Worm (Caenorhabditis elegans) whole organism, young adult: ENCODE results near the gene rml-4.

Experiments
- B0035.1 ChIP-seq: sonication (generic microtip); optimal IDR thresholded peaks from 2 replicates; lab custom pipeline; 2016; ENCODE audit warnings: missing genetic modification characterization, mild to moderate bottlenecking, missing compliant biosample characterization, missing genotype, missing genetic modification reagents
- C06A6.2 ChIP-seq: fragments of 200-800 bp; sonication (Bioruptor generic); conservative IDR thresholded peaks from 2 replicates; pipeline ENCODE4 v1.3.6; 2022; ENCODE audit warnings: missing genetic modification characterization, missing compliant biosample characterization
- D2030.7 ChIP-seq: fragments of 200-800 bp; sonication (Bioruptor generic); IDR thresholded peaks from 2 replicates; pipeline ENCODE4 v1.3.6; 2022; ENCODE audit warnings: missing genetic modification reagents, missing genetic modification characterization, missing compliant biosample characterization
- F10E7.11 ChIP-seq: sonication (generic microtip); optimal IDR thresholded peaks from 2 replicates; lab custom pipeline; 2017; ENCODE audit warnings: mild to moderate bottlenecking, missing genetic modification characterization, moderate library complexity, missing compliant biosample characterization
- F22D6.2 ChIP-seq: sonication (generic microtip); optimal IDR thresholded peaks from 2 replicates; lab custom pipeline; 2016; ENCODE audit warnings: mild to moderate bottlenecking, missing genetic modification characterization, missing compliant biosample characterization
- F52B5.7 ChIP-seq: sonication (generic microtip); optimal IDR thresholded peaks from 2 replicates; lab custom pipeline; 2016; ENCODE audit warnings: mild to moderate bottlenecking, missing genetic modification characterization, missing compliant biosample characterization
- F55B11.4 ChIP-seq: sonication (generic microtip); optimal IDR thresholded peaks from 2 replicates; lab custom pipeline; 2016; ENCODE audit warnings: missing compliant biosample characterization, missing genetic modification characterization, borderline replicate concordance; ENCODE audit not compliant: insufficient read depth
- F57C9.4 ChIP-seq: sonication (generic microtip); optimal IDR thresholded peaks from 2 replicates; lab custom pipeline; 2017; ENCODE audit warnings: mild to moderate bottlenecking, missing genetic modification characterization, missing compliant biosample characterization
- Y53F4B.3 ChIP-seq: fragments of 200-800 bp; sonication (Bioruptor generic); IDR thresholded peaks from 2 replicates; pipeline ENCODE4 v1.3.6; 2022; ENCODE audit warnings: missing genetic modification reagents, missing genetic modification characterization, missing compliant biosample characterization
- Y56A3A.18 ChIP-seq: fragments of 200-800 bp; sonication (Bioruptor generic); IDR thresholded peaks from 2 replicates; pipeline ENCODE4 v1.3.6; 2022; ENCODE audit warnings: missing genetic modification reagents, missing genetic modification characterization, missing compliant biosample characterization
- ZK185.1 ChIP-seq: sonication (generic microtip); optimal IDR thresholded peaks from 2 replicates; lab custom pipeline; 2016; ENCODE audit warnings: mild to moderate bottlenecking, missing genetic modification characterization, missing compliant biosample characterization; ENCODE audit not compliant: poor library complexity, severe bottlenecking
- attf-6 ChIP-seq: fragments of 200-800 bp; sonication (Bioruptor generic); IDR thresholded peaks from 2 replicates; pipeline ENCODE4 v1.3.6; 2022; ENCODE audit warnings: missing genetic modification reagents, missing genetic modification characterization, missing compliant biosample characterization
- ceh-27 ChIP-seq: fragments of 200-800 bp; sonication (Bioruptor generic); optimal IDR thresholded peaks from 2 replicates; lab custom pipeline; 2018; ENCODE audit warnings: mild to moderate bottlenecking, missing genetic modification characterization, moderate library complexity, missing compliant biosample characterization
- ceh-40 ChIP-seq: fragments of 200-800 bp; sonication (Bioruptor generic); IDR thresholded peaks from 2 replicates; pipeline ENCODE4 v1.3.6; 2022; ENCODE audit warnings: missing genetic modification characterization, missing compliant biosample characterization
- chd-7 ChIP-seq: sonication (generic microtip); optimal IDR thresholded peaks from 2 replicates; lab custom pipeline; 2016; ENCODE audit warnings: mild to moderate bottlenecking, missing genetic modification characterization, moderate library complexity, missing compliant biosample characterization
- die-1 ChIP-seq: sonication (generic microtip); optimal IDR thresholded peaks from 2 replicates; lab custom pipeline; 2016; ENCODE audit warnings: missing genotype, mild to moderate bottlenecking, missing genetic modification characterization, missing compliant biosample characterization
- egl-18 ChIP-seq: fragments of 200-800 bp; sonication (Bioruptor generic); IDR thresholded peaks from 2 replicates; pipeline ENCODE4 v1.3.6; 2022; ENCODE audit warnings: missing genetic modification reagents, missing genetic modification characterization, missing compliant biosample characterization
- ekl-4 ChIP-seq: fragments of 200-800 bp; sonication (Bioruptor generic); IDR thresholded peaks from 2 replicates; pipeline ENCODE4 v1.3.6; 2022; ENCODE audit warnings: missing genetic modification reagents, missing genetic modification characterization, missing compliant biosample characterization
- ets-4 ChIP-seq: fragments of 200-800 bp; sonication (Bioruptor generic); optimal IDR thresholded peaks from 2 replicates; lab custom pipeline; 2018; ENCODE audit warnings: mild to moderate bottlenecking, missing genetic modification characterization, missing compliant biosample characterization
- let-607 ChIP-seq, 2 experiments: fragments of 200-800 bp in 1 of 2; sonication (Bioruptor generic) in 1 of 2; sonication (generic microtip) in 1 of 2; optimal IDR thresholded peaks; 2 replicates each; lab custom pipeline; 2016 to 2018; ENCODE audit warnings: mild to moderate bottlenecking in 2 of 2, missing compliant biosample characterization in 2 of 2, missing genetic modification characterization in 2 of 2, moderate library complexity in 2 of 2, missing genotype in 1 of 2
- lin-26 ChIP-seq: fragments of 200-800 bp; sonication (Bioruptor generic); IDR thresholded peaks from 2 replicates; pipeline ENCODE4 v1.3.6; 2022; ENCODE audit warnings: missing genetic modification reagents, missing genetic modification characterization, missing compliant biosample characterization
- lin-40 ChIP-seq: sonication (generic microtip); optimal IDR thresholded peaks from 2 replicates; lab custom pipeline; 2016; ENCODE audit warnings: missing genetic modification characterization, mild to moderate bottlenecking, missing compliant biosample characterization, missing genotype, missing genetic modification reagents
- lsl-1 ChIP-seq: fragments of 200-800 bp; sonication (Bioruptor generic); optimal IDR thresholded peaks from 2 replicates; lab custom pipeline; 2018; ENCODE audit warnings: mild to moderate bottlenecking, missing genetic modification characterization, moderate library complexity, missing compliant biosample characterization
- madf-10 ChIP-seq: sonication (generic microtip); optimal IDR thresholded peaks from 2 replicates; lab custom pipeline; 2016; ENCODE audit warnings: mild to moderate bottlenecking, missing genetic modification characterization, missing compliant biosample characterization
- madf-8 ChIP-seq: fragments of 200-800 bp; sonication (Bioruptor generic); conservative IDR thresholded peaks from 2 replicates; pipeline ENCODE4 v1.3.6; 2022; ENCODE audit warnings: missing genetic modification reagents, missing genetic modification characterization, missing compliant biosample characterization
- mel-28 ChIP-seq: sonication (generic microtip); optimal IDR thresholded peaks from 2 replicates; lab custom pipeline; 2016; ENCODE audit warnings: borderline replicate concordance, mild to moderate bottlenecking, missing genetic modification characterization, missing compliant biosample characterization
- mes-4 ChIP-seq: sonication (generic microtip); optimal IDR thresholded peaks from 2 replicates; lab custom pipeline; 2016; ENCODE audit warnings: missing genotype, missing genetic modification characterization, missing compliant biosample characterization
- nhr-27 ChIP-seq: fragments of 200-800 bp; sonication (Bioruptor generic); optimal IDR thresholded peaks from 2 replicates; lab custom pipeline; 2018; ENCODE audit warnings: mild to moderate bottlenecking, missing genetic modification characterization, moderate library complexity, missing compliant biosample characterization
- nhr-80 ChIP-seq: sonication (generic microtip); optimal IDR thresholded peaks from 2 replicates; lab custom pipeline; 2016; ENCODE audit warnings: missing genetic modification characterization, missing compliant biosample characterization
- pha-4 ChIP-seq: fragments of 150-350 bp; sonication (generic microtip); optimal IDR thresholded peaks from 2 replicates; lab custom pipeline; 2014; ENCODE audit warnings: missing biosample characterization, missing genetic modification reagents, missing genetic modification characterization
- rcor-1 ChIP-seq: fragments of 200-800 bp; sonication (Bioruptor generic); IDR thresholded peaks from 2 replicates; pipeline ENCODE4 v1.3.6; 2022; ENCODE audit warnings: missing genetic modification reagents, missing genetic modification characterization, missing compliant biosample characterization
- rpc-1 ChIP-seq, 2 experiments: fragments of 150-350 bp in 1 of 2; sonication (generic microtip) in 1 of 2; optimal IDR thresholded peaks; 2 replicates each; lab custom pipeline; 2014 to 2018; ENCODE audit warnings: missing biosample characterization in 1 of 2, missing genetic modification characterization in 1 of 2, missing genetic modification reagents in 1 of 2, missing genotype in 1 of 2
- sea-2 ChIP-seq: fragments of 200-800 bp; sonication (Bioruptor generic); IDR thresholded peaks from 2 replicates; pipeline ENCODE4 v1.3.6; 2022; ENCODE audit warnings: missing genetic modification characterization, missing compliant biosample characterization
- somi-1 ChIP-seq: fragments of 200-800 bp; sonication (Bioruptor generic); optimal IDR thresholded peaks from 2 replicates; lab custom pipeline; 2018; ENCODE audit warnings: mild to moderate bottlenecking, missing genetic modification characterization, missing compliant biosample characterization
- zfh-2 ChIP-seq: fragments of 200-800 bp; sonication (Bioruptor generic); conservative IDR thresholded peaks from 2 replicates; pipeline ENCODE4 v1.3.6; 2022; ENCODE audit warnings: missing genetic modification reagents, missing genetic modification characterization, missing compliant biosample characterization
- zim-3 ChIP-seq: sonication (generic microtip); optimal IDR thresholded peaks from 2 replicates; lab custom pipeline; 2017; ENCODE audit warnings: mild to moderate bottlenecking, missing genetic modification characterization, moderate library complexity, missing compliant biosample characterization
- ztf-25 ChIP-seq: fragments of 200-800 bp; sonication (Bioruptor generic); IDR thresholded peaks from 2 replicates; pipeline ENCODE4 v1.3.6; 2022; ENCODE audit warnings: missing genetic modification reagents, missing genetic modification characterization, missing compliant biosample characterization
- ztf-3 ChIP-seq: fragments of 200-800 bp; sonication (Bioruptor generic); optimal IDR thresholded peaks from 2 replicates; lab custom pipeline; 2018; ENCODE audit warnings: mild to moderate bottlenecking, missing genetic modification characterization, missing compliant biosample characterization
- ztf-6 ChIP-seq: fragments of 200-800 bp; sonication (Bioruptor generic); IDR thresholded peaks from 2 replicates; pipeline ENCODE4 v1.3.6; 2022; ENCODE audit warnings: missing genetic modification reagents, missing genetic modification characterization, missing compliant biosample characterization

Gene rml-4

DNA sequence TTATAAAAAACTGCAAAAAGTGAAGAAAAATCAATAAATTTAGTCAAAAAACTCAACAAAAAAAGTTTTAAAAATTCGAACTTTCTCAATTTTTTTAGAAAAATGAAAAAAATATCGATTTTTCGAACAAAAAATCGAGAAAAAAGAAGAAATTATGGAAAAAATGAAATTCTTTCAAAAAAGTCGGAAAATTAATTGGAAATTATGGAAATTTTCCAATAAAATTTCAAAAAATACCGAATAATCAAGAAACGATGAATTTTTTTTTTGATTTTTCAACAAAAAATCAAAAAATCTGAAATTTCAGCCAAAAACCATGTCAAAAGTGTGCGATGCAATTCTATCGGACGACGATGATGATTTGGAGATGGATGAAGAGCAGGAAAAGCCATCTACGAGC, 33.8 kb downstream of the rml-4 start, which contains the start of gene H20J04.4:
Gene H20J04.4 (plus strand): TSS at position 301 of the 400 bp plus-strand sequence.
- TF ChIP-seq ZK185.1 (tag; lab: Kevin White, UChicago) = no peak
- TF ChIP-seq Y56A3A.18 (GFP tag; lab: Robert Waterston, UW) = no peak
- TF ChIP-seq ets-4 (GFP tag; lab: Kevin White, UChicago) = no peak
- TF ChIP-seq C06A6.2 (GFP tag; lab: Robert Waterston, UW) = no peak
- no peak for TF ChIP-seq ztf-6
- TF ChIP-seq F52B5.7 = no peak
- no peak for TF ChIP-seq F57C9.4
- no peak for TF ChIP-seq chd-7 (tag; lab: Kevin White, UChicago)

DNA sequence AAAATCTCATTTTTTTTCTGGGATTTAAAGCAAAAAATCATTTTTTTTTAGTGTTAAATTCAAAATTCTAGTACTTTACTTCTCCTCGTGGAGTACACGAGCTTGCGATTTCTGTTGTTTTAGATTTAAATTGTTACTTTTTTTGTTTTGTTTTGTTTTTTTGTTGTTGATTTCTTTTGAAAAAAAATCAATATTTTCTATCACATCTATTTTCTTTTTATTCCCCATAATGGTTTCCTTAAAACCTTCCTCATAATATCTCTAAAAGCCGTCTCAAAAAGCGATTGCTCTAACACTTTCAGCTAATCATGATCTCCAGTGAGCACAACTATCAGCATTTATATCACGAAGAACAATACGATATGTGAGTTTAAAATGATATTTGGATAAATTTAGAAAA, 39.5 kb downstream of the rml-4 start, which contains the start of gene madf-3:
Gene madf-3 (plus strand): TSS at position 301 of the 400 bp plus-strand sequence.
- TF ChIP-seq zim-3 (tag; lab: Kevin White, UChicago) (no peak), mel-28 (tag; lab: Kevin White, UChicago) (no peak), F55B11.4 (tag; lab: Kevin White, UChicago) (no peak), ceh-27 (no peak), attf-6 (GFP tag; lab: Robert Waterston, UW) (no peak), ztf-25 (GFP tag; lab: Robert Waterston, UW) (no peak), somi-1 (GFP tag; lab: Kevin White, UChicago) (no peak), rcor-1 (no peak), nhr-27 (no peak), egl-18 (GFP tag; lab: Robert Waterston, UW) (no peak), die-1 (tag; lab: Kevin White, UChicago) (no peak), F10E7.11 (tag; lab: Kevin White, UChicago) (no peak), ekl-4 (GFP tag; lab: Robert Waterston, UW) (no peak), rpc-1 (optimal IDR thresholded peaks at IDR 0.05; lab: Kevin White, UChicago) (no peak), rpc-1 (tag; optimal IDR thresholded peaks at IDR 0.05; lab: Kevin White, UChicago) (no peak), mes-4 (tag; lab: Kevin White, UChicago) (no peak), B0035.1 (tag; lab: Kevin White, UChicago) (no peak), ztf-3 (no peak)
- TF ChIP-seq, all 124 proteins: peak for 0

DNA sequence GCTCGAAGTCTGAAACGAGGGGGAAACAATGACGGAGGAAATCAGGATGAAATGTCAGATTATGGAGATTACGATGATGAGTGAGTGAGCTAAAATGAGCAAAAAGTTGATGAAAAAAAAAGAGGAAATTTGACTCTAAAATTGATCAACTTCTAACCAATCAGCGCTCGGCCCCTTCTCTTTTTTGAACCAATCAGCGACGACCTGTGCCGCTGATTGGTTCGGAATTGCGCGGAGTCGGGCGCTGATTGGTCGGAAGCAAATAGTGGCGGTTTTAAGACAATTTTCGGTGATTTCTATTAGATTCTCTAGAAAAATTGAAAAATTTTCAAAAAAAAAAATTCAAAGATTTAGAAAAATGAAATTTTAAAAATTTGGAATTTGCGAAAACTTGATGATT, 42.8 kb downstream of the rml-4 start:
- TF ChIP-seq nhr-80 (tag; lab: Kevin White, UChicago) (no peak), die-1 (tag; lab: Kevin White, UChicago) (no peak), Y53F4B.3 (GFP tag; lab: Robert Waterston, UW) (no peak), lin-26 (GFP tag; lab: Robert Waterston, UW) (no peak)
- TF ChIP-seq, all 124 proteins: peak for 0

DNA sequence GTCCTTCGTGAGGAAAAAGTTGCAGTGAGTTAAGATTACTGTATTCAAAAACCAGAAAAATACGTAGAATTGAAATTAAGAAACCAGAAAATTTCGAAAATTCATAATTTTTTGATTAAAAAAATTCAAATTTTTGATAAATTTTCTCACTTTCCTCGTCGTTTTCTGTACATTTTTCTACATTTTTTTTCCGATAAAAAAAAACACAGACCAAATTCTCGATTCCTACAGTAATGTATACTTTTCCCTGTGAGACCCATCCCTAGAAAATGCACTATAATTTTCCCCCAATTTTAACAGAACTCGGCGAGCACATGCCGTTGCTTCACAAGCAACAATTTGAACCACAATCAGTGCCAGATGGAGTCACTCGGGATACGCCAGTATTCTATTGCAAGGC, 45.0 kb downstream of the rml-4 start, which contains the start of gene athp-2:
Gene athp-2 (plus strand): TSS at position 301 of the 400 bp plus-strand sequence.
- TF ChIP-seq lsl-1 (GFP tag; lab: Kevin White, UChicago) (no peak), sea-2 (no peak), pha-4 (tag; lab: Kevin White, UChicago) (no peak), ZK185.1 (tag; lab: Kevin White, UChicago) (no peak), ceh-40 (GFP tag; lab: Robert Waterston, UW) (no peak), lin-40 (tag; lab: Kevin White, UChicago) (no peak), rpc-1 (optimal IDR thresholded peaks at IDR 0.05; lab: Kevin White, UChicago) (no peak), rpc-1 (tag; optimal IDR thresholded peaks at IDR 0.05; lab: Kevin White, UChicago) (no peak), C06A6.2 (GFP tag; lab: Robert Waterston, UW) (no peak), D2030.7 (GFP tag; lab: Robert Waterston, UW) (no peak), zfh-2 (GFP tag; lab: Robert Waterston, UW) (no peak), F22D6.2 (no peak), madf-8 (no peak), Y56A3A.18 (GFP tag; lab: Robert Waterston, UW) (no peak), madf-10 (no peak), let-607 (tag; optimal IDR thresholded peaks at IDR 0.05; lab: Kevin White, UChicago) (no peak)
